Fruit fly (Drosophila melanogaster): ENCODE data around the gene Mpi.
A peak's percentile ranks its signal among the peaks of the same experiment; 100 is the strongest.

Gene Mpi

dm6 chr3R:9762955-9763931, 3.8 kb downstream of the Mpi start, which contains the start of the genes Snap24 and CG8478 (continued):
- TF ChIP-seq mld (GFP tag; IDR thresholded peaks at IDR 0.05; ENCODE audit: partially characterized antibody): peak; percentile 56; the same call in 2 of the 3 replicates
- TF ChIP-seq gcm2 (GFP tag; optimal IDR thresholded peaks at IDR 0.05): no peak
- TF ChIP-seq CG8924 (tag; optimal IDR thresholded peaks at IDR 0.05): peak; percentile 14
- TF ChIP-seq Scr (GFP tag; IDR thresholded peaks at IDR 0.05; ENCODE audit: partially characterized antibody): peak; percentile 79
- TF ChIP-seq CG15073 (GFP tag; optimal IDR thresholded peaks at IDR 0.05): no peak
- peak; percentile 33 for TF ChIP-seq Camta (GFP tag; optimal IDR thresholded peaks at IDR 0.05)
- TF ChIP-seq nerfin-2 (GFP tag; IDR thresholded peaks at IDR 0.05; ENCODE audit: partially characterized antibody): peak; percentile 73

- TF ChIP-seq CG8765 (GFP tag; IDR thresholded peaks at IDR 0.05) (peak; percentile 38; the same call in 1 of the 2 replicates), stc (GFP tag; IDR thresholded peaks at IDR 0.05) (no peak), h (optimal IDR thresholded peaks at IDR 0.05) (no peak), CTCF (GFP tag; optimal IDR thresholded peaks at IDR 0.05) (peak; percentile 37), Gug (GFP tag; IDR thresholded peaks at IDR 0.05) (peak; percentile 50; the same call in 2 of the 4 replicates), pnt (GFP tag; optimal IDR thresholded peaks at IDR 0.05) (peak; percentile 44), CG17186 (GFP tag; optimal IDR thresholded peaks at IDR 0.05) (peak; percentile 64), zf30C (GFP tag; optimal IDR thresholded peaks at IDR 0.05) (no peak), CG9932 (GFP tag; IDR thresholded peaks at IDR 0.05) (peak; percentile 87), HLH54F (GFP tag; optimal IDR thresholded peaks at IDR 0.05) (peak; percentile 83), CG8359 (GFP tag; optimal IDR thresholded peaks at IDR 0.05; ENCODE audit: borderline replicate concordance) (no peak), trh (GFP tag; optimal IDR thresholded peaks at IDR 0.05) (peak; percentile 19), CG43689 (GFP tag; IDR thresholded peaks at IDR 0.05) (no peak), lmd (GFP tag; IDR thresholded peaks at IDR 0.05) (peak; percentile 55; the same call in 1 of the 2 replicates), CG2889 (GFP tag; IDR thresholded peaks at IDR 0.05) (0 out of 3 replicates have a peak, but pooled peaks have one; percentile 10), CG31388 (GFP tag; optimal IDR thresholded peaks at IDR 0.05) (no peak), CG12071 (GFP tag; optimal IDR thresholded peaks at IDR 0.05) (peak; percentile 32), org-1 (GFP tag; optimal IDR thresholded peaks at IDR 0.05) (no peak), CG34422 (GFP tag; IDR thresholded peaks at IDR 0.05) (peak; percentile 80), CG4820 (GFP tag; optimal IDR thresholded peaks at IDR 0.05) (peak; percentile 8), sna (GFP tag; IDR thresholded peaks at IDR 0.05; ENCODE audit: partially characterized antibody) (no peak), gce (GFP tag; IDR thresholded peaks at IDR 0.05) (no peak), Dek (tag; optimal IDR thresholded peaks at IDR 0.05) (peak; percentile 34), CG12659 (GFP tag; optimal IDR thresholded peaks at IDR 0.05) (peak; percentile 89), CG3838 (GFP tag; optimal IDR thresholded peaks at IDR 0.05) (no peak), CG1603 (tag; optimal IDR thresholded peaks at IDR 0.05) (peak; percentile 84), z (GFP tag; IDR thresholded peaks at IDR 0.05) (no peak), gt (GFP tag; IDR thresholded peaks at IDR 0.05) (no peak), PHDP (tag; optimal IDR thresholded peaks at IDR 0.05) (peak; percentile 35), CG14965 (GFP tag; optimal IDR thresholded peaks at IDR 0.05; ENCODE audit: borderline replicate concordance) (peak; percentile 13), sd (tag; optimal IDR thresholded peaks at IDR 0.05) (peak; percentile 52), NC2β (GFP tag; optimal IDR thresholded peaks at IDR 0.05) (peak; percentile 31), dimm (GFP tag; IDR thresholded peaks at IDR 0.05) (no peak), HLHmδ (GFP tag; optimal IDR thresholded peaks at IDR 0.05) (peak; percentile 63), CG10959 (GFP tag; IDR thresholded peaks at IDR 0.05) (no peak), Trl (optimal IDR thresholded peaks at IDR 0.05) (no peak), Trl (GFP tag; optimal IDR thresholded peaks at IDR 0.05) (peak; percentile 83), sim (GFP tag; IDR thresholded peaks at IDR 0.05) (no peak), Fer1 (GFP tag; optimal IDR thresholded peaks at IDR 0.05) (peak; percentile 62)
Observed at dm6 chr3R:9767620-9768592, 8.5 kb downstream of the Mpi start, which contains the start of gene Naa80. Gene Naa80, plus strand, starts transcription at chr3R:9767834.

Measured in whole organism, embryonic.